Fruit fly (Drosophila melanogaster): Measurements from ENCODE around the gene Burs.

Gene Burs

DNA sequence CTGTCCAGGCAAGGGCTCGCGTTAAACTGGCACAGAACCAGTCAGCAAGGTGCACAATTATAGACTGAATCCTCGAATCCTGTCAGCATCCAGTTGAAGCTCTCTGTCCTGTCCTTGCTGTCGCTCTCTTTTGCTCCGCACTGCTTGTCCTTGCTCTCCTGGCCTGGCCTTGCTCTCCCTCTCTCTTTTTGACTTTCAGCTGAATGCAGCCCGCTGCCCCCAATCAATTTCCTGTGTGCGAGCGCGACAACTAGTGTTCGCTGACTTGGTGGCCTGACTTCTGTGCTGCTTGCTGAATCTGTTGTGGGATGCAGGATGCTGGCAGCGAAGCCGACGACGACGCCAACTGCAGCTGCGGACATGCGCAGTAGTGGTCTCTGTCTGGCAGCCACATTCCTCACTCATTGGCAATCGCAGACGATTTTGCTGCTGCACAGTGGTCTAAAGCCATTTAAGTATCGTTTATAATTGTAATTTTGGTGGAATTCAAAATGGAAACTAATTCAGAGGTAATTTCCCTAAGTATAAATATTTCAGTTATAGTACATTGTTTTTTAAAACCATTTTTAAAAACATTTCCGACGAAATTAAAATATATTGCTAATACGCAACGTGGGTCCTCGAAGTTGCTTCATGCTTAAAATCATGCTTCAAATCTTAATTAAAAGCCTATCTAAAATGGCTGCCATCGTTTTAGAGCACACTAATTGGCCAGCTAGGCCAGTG is 39.5 kb downstream of the Burs start:
- no peak for TF ChIP-seq Blimp-1 (GFP tag; optimal IDR thresholded peaks at IDR 0.05)
- TF ChIP-seq CG3919 (GFP tag; optimal IDR thresholded peaks at IDR 0.05), result no peak
- no peak for TF ChIP-seq CG11902 (GFP tag; optimal IDR thresholded peaks at IDR 0.05)
- TF ChIP-seq CG8119 (GFP tag; IDR thresholded peaks at IDR 0.05), result peak; percentile 24; the same call in 1 of the 3 replicates
- TF ChIP-seq CG3032 (tag; optimal IDR thresholded peaks at IDR 0.05), result no peak
- peak; percentile 33 for TF ChIP-seq Hr4 (GFP tag; optimal IDR thresholded peaks at IDR 0.05)
- TF ChIP-seq dsx (GFP tag; optimal IDR thresholded peaks at IDR 0.05; ENCODE audit: poor library complexity, severe bottlenecking), result no peak
- TF ChIP-seq CG8632 (GFP tag; optimal IDR thresholded peaks at IDR 0.05), result peak; percentile 10
- peak; percentile 40 for TF ChIP-seq Met (GFP tag; optimal IDR thresholded peaks at IDR 0.05)
- peak; percentile 33 for TF ChIP-seq pdm3 (GFP tag; optimal IDR thresholded peaks at IDR 0.05)
- TF ChIP-seq CG10631 (GFP tag; optimal IDR thresholded peaks at IDR 0.05), result peak; percentile 15
- no peak for TF ChIP-seq CG16779 (tag; optimal IDR thresholded peaks at IDR 0.05)
- no peak for TF ChIP-seq Hr39 (GFP tag; optimal IDR thresholded peaks at IDR 0.05)
- TF ChIP-seq esn (GFP tag; optimal IDR thresholded peaks at IDR 0.05), result peak; percentile 52
- TF ChIP-seq CG32006 (GFP tag; optimal IDR thresholded peaks at IDR 0.05), result peak; percentile 34
- TF ChIP-seq CG6808 (GFP tag; optimal IDR thresholded peaks at IDR 0.05), result no peak
- no peak for TF ChIP-seq CG8319 (GFP tag; optimal IDR thresholded peaks at IDR 0.05)
- peak; percentile 8 for TF ChIP-seq CG6276 (GFP tag; optimal IDR thresholded peaks at IDR 0.05)
- peak; percentile 4 for TF ChIP-seq CG7368 (GFP tag; optimal IDR thresholded peaks at IDR 0.05)
- no peak for TF ChIP-seq fd59A (GFP tag; optimal IDR thresholded peaks at IDR 0.05)
- peak; percentile 80 for TF ChIP-seq Eip78C (GFP tag)
- no peak for TF ChIP-seq Sox102F (GFP tag; optimal IDR thresholded peaks at IDR 0.05)
- TF ChIP-seq acj6 (GFP tag; optimal IDR thresholded peaks at IDR 0.05), result no peak
- peak; percentile 12 for TF ChIP-seq achi (GFP tag; optimal IDR thresholded peaks at IDR 0.05)
- no peak for TF ChIP-seq fkh (GFP tag; optimal IDR thresholded peaks at IDR 0.05)
- TF ChIP-seq Lpt (GFP tag; optimal IDR thresholded peaks at IDR 0.05), result no peak
- no peak for TF ChIP-seq Ets21C (GFP tag; optimal IDR thresholded peaks at IDR 0.05)
- TF ChIP-seq Gug (GFP tag; IDR thresholded peaks at IDR 0.05), result no peak
- TF ChIP-seq CG11294 (GFP tag; IDR thresholded peaks at IDR 0.05), result no peak
- TF ChIP-seq Ets96B (tag; optimal IDR thresholded peaks at IDR 0.05), result peak; percentile 35
- TF ChIP-seq vri (GFP tag; optimal IDR thresholded peaks at IDR 0.05), result no peak
- TF ChIP-seq CG31627 (GFP tag; optimal IDR thresholded peaks at IDR 0.05), result no peak
- peak; percentile 33 for TF ChIP-seq CG10669 (GFP tag; optimal IDR thresholded peaks at IDR 0.05)
- peak in 1 of 2 experiments; percentile 30 for TF ChIP-seq ss (GFP tag; optimal IDR thresholded peaks at IDR 0.05)
- no peak for TF ChIP-seq Eip93F (GFP tag; optimal IDR thresholded peaks at IDR 0.05)
- TF ChIP-seq CG15336 (GFP tag; IDR thresholded peaks at IDR 0.05), result no peak
- no peak for TF ChIP-seq CG6854 (GFP tag; optimal IDR thresholded peaks at IDR 0.05)
- TF ChIP-seq eg (GFP tag; IDR thresholded peaks at IDR 0.05), result 0 out of 3 replicates have a peak, but pooled peaks have one; percentile 24
- TF ChIP-seq lz (GFP tag; optimal IDR thresholded peaks at IDR 0.05), result peak; percentile 25
- TF ChIP-seq svp (GFP tag), result peak; percentile 68
- TF ChIP-seq topi (GFP tag; optimal IDR thresholded peaks at IDR 0.05), result peak; percentile 17
- no peak for TF ChIP-seq Sox15 (GFP tag; optimal IDR thresholded peaks at IDR 0.05)
- TF ChIP-seq fd85E (GFP tag; optimal IDR thresholded peaks at IDR 0.05), result no peak
- peak; percentile 25 for TF ChIP-seq Smox (GFP tag; optimal IDR thresholded peaks at IDR 0.05)
- TF ChIP-seq salr (GFP tag; optimal IDR thresholded peaks at IDR 0.05), result no peak
- no peak for TF ChIP-seq CG9139 (GFP tag; optimal IDR thresholded peaks at IDR 0.05)
- TF ChIP-seq CG1621 (tag; optimal IDR thresholded peaks at IDR 0.05), result no peak
- TF ChIP-seq CG6792 (GFP tag; optimal IDR thresholded peaks at IDR 0.05), result peak; percentile 19
- TF ChIP-seq CG4318 (GFP tag; optimal IDR thresholded peaks at IDR 0.05), result no peak
- TF ChIP-seq net (GFP tag; optimal IDR thresholded peaks at IDR 0.05), result no peak
- no peak for TF ChIP-seq spab (GFP tag; optimal IDR thresholded peaks at IDR 0.05)

All from whole organism, prepupa.